Worm (Caenorhabditis elegans) whole organism, young adult: Measurements from ENCODE around the gene hda-4.

Experiments
- F37B4.10 ChIP-seq: fragments of 200-800 bp; sonication (Bioruptor generic); IDR thresholded peaks from 2 replicates; pipeline ENCODE4 v1.3.6; 2022; ENCODE audit warnings: missing genetic modification characterization, missing compliant biosample characterization
- ama-1 ChIP-seq, 3 experiments: fragments of 150-350 bp in 1 of 3; sonication (generic microtip) in 2 of 3; optimal IDR thresholded peaks; 2 replicates each; lab custom pipeline; 2014 to 2018; ENCODE audit warnings: missing biosample characterization in 2 of 3, missing genetic modification characterization in 2 of 3, missing genetic modification reagents in 2 of 3
- ceh-79 ChIP-seq: sonication (generic microtip); optimal IDR thresholded peaks from 2 replicates; lab custom pipeline; 2017; ENCODE audit warnings: mild to moderate bottlenecking, missing genetic modification characterization, missing compliant biosample characterization
- lsl-1 ChIP-seq: fragments of 200-800 bp; sonication (Bioruptor generic); optimal IDR thresholded peaks from 2 replicates; lab custom pipeline; 2018; ENCODE audit warnings: mild to moderate bottlenecking, missing genetic modification characterization, moderate library complexity, missing compliant biosample characterization
- mes-4 ChIP-seq: sonication (generic microtip); optimal IDR thresholded peaks from 2 replicates; lab custom pipeline; 2016; ENCODE audit warnings: missing genotype, missing genetic modification characterization, missing compliant biosample characterization
- nfya-2 ChIP-seq: fragments of 200-800 bp; sonication (Bioruptor generic); IDR thresholded peaks from 2 replicates; pipeline ENCODE4 v1.3.6; 2022; ENCODE audit warnings: missing genetic modification reagents, missing genetic modification characterization, missing compliant biosample characterization
- rpc-1 ChIP-seq, 2 experiments: fragments of 150-350 bp in 1 of 2; sonication (generic microtip) in 1 of 2; optimal IDR thresholded peaks; 2 replicates each; lab custom pipeline; 2014 to 2018; ENCODE audit warnings: missing biosample characterization in 1 of 2, missing genetic modification characterization in 1 of 2, missing genetic modification reagents in 1 of 2, missing genotype in 1 of 2
- snpc-4 ChIP-seq, 5 experiments: fragments of 150-350 bp in 1 of 5; sonication (generic microtip) in 4 of 5; optimal IDR thresholded peaks; 2 replicates each; lab custom pipeline; 2014 to 2018; ENCODE audit warnings: missing genetic modification characterization in 5 of 5, missing biosample characterization in 3 of 5, antibody characterized with exemption in 2 of 5, mild to moderate bottlenecking in 2 of 5, missing compliant biosample characterization in 2 of 5, missing genotype in 2 of 5, moderate library complexity in 2 of 5, missing genetic modification reagents in 1 of 5
- unc-62 ChIP-seq: fragments of 150-350 bp; optimal IDR thresholded peaks from 2 replicates; lab custom pipeline; 2014; ENCODE audit warnings: missing biosample characterization, missing genetic modification reagents, missing genetic modification characterization

- TF ChIP-seq mes-4 (tag; lab: Kevin White, UChicago) (no peak), ama-1 (optimal IDR thresholded peaks at IDR 0.05; lab: Kevin White, UChicago) (no peak), ama-1 (GFP tag; optimal IDR thresholded peaks at IDR 0.05; lab: Kevin White, UChicago) (no peak), ceh-79 (no peak), unc-62 (GFP tag; lab: Kevin White, UChicago) (no peak), snpc-4 (GFP tag; optimal IDR thresholded peaks at IDR 0.05; lab: Kevin White, UChicago) (no peak), snpc-4 (tag; optimal IDR thresholded peaks at IDR 0.05; lab: Kevin White, UChicago) (no peak), rpc-1 (optimal IDR thresholded peaks at IDR 0.05; lab: Kevin White, UChicago) (no peak), rpc-1 (tag; optimal IDR thresholded peaks at IDR 0.05; lab: Kevin White, UChicago) (no peak), nfya-2 (GFP tag; lab: Robert Waterston, UW) (no peak), F37B4.10 (GFP tag; lab: Robert Waterston, UW) (no peak), lsl-1 (GFP tag; lab: Kevin White, UChicago) (peak; percentile 11)
These were observed 42.0 kb upstream of the hda-4 start for ce11 chrX:16687377-16687776.
